Worm (Caenorhabditis elegans) whole organism, L4 larva: Measurements from ENCODE around the gene Y38E10A.17.

Experiments used
- R02D3.7 ChIP-seq: fragments of 150-350 bp; sonication (generic microtip); optimal IDR thresholded peaks from 3 replicates; lab custom pipeline; 2014; ENCODE audit warnings: missing biosample characterization, missing genetic modification characterization
- T20F7.1 ChIP-seq: fragments of 200-800 bp; sonication (Bioruptor generic); optimal IDR thresholded peaks from 2 replicates; lab custom pipeline; 2018; ENCODE audit warnings: mild to moderate bottlenecking, missing genetic modification characterization, missing compliant biosample characterization
- Y48G9A.11 ChIP-seq: fragments of 200-800 bp; sonication (Bioruptor generic); IDR thresholded peaks from 2 replicates; pipeline ENCODE4 v1.3.6; 2022; ENCODE audit warnings: missing genetic modification reagents, missing genetic modification characterization, missing compliant biosample characterization
- Y5F2A.4 ChIP-seq: fragments of 200-800 bp; sonication (Bioruptor generic); optimal IDR thresholded peaks from 2 replicates; lab custom pipeline; 2018; ENCODE audit warnings: mild to moderate bottlenecking, missing genetic modification characterization, missing compliant biosample characterization
- ZK546.5 ChIP-seq, 2 experiments: sonication (generic microtip); optimal IDR thresholded peaks; 2 replicates each; lab custom pipeline; 2017; ENCODE audit warnings: missing biosample characterization in 2 of 2, missing genetic modification characterization in 2 of 2
- aha-1 ChIP-seq: fragments of 150-350 bp; peaks from one replicate; lab custom pipeline; 2014; ENCODE audit warnings: missing biosample characterization, missing genetic modification characterization
- ama-1 ChIP-seq: fragments of 150-350 bp; optimal IDR thresholded peaks from 2 replicates; lab custom pipeline; 2014; ENCODE audit warnings: inconsistent platforms, mixed read lengths
- ceh-32 ChIP-seq: sonication (generic microtip); optimal IDR thresholded peaks from 2 replicates; lab custom pipeline; 2016; ENCODE audit warnings: mild to moderate bottlenecking, missing genetic modification characterization, missing compliant biosample characterization; ENCODE audit not compliant: poor library complexity
- ces-1 ChIP-seq: fragments of 150-350 bp; sonication (generic microtip); optimal IDR thresholded peaks from 4 replicates; lab custom pipeline; 2014; ENCODE audit warnings: missing biosample characterization, missing genetic modification reagents, missing genetic modification characterization
- ctbp-1 ChIP-seq: fragments of 200-800 bp; sonication (Bioruptor generic); IDR thresholded peaks from 2 replicates; pipeline ENCODE4 v1.3.6; 2022; ENCODE audit warnings: missing genetic modification reagents, missing genetic modification characterization, missing compliant biosample characterization
- daf-16 ChIP-seq, 3 experiments: sonication (generic microtip); optimal IDR thresholded peaks; 2 replicates each; lab custom pipeline; 2016 to 2017; ENCODE audit warnings: missing genetic modification characterization in 3 of 3, missing genetic modification reagents in 3 of 3, mild to moderate bottlenecking in 2 of 3, missing compliant biosample characterization in 2 of 3, missing biosample characterization in 1 of 3, moderate library complexity in 1 of 3
- dpl-1 ChIP-seq: fragments of 150-350 bp; optimal IDR thresholded peaks from 2 replicates; lab custom pipeline; 2014; ENCODE audit warnings: missing biosample characterization, missing genetic modification reagents, missing genetic modification characterization
- dve-1 ChIP-seq: sonication (generic microtip); optimal IDR thresholded peaks from 2 replicates; lab custom pipeline; 2017; ENCODE audit warnings: antibody characterized with exemption, mild to moderate bottlenecking, missing genetic modification characterization, missing compliant biosample characterization; ENCODE audit not compliant: insufficient read depth
- hlh-30 ChIP-seq: sonication (generic microtip); optimal IDR thresholded peaks from 2 replicates; lab custom pipeline; 2017; ENCODE audit warnings: antibody characterized with exemption, mild to moderate bottlenecking, missing genetic modification characterization, missing compliant biosample characterization; ENCODE audit not compliant: insufficient read depth
- hmg-1.1 ChIP-seq: fragments of 200-800 bp; sonication (Bioruptor generic); IDR thresholded peaks from 2 replicates; pipeline ENCODE4 v1.3.6; 2022; ENCODE audit warnings: missing genetic modification reagents, missing genetic modification characterization, missing compliant biosample characterization
- lin-38 ChIP-seq: fragments of 200-800 bp; sonication (Bioruptor generic); IDR thresholded peaks from 2 replicates; pipeline ENCODE4 v1.3.6; 2022; ENCODE audit warnings: missing genetic modification reagents, missing genetic modification characterization, missing compliant biosample characterization
- lsy-2 ChIP-seq, 2 experiments: fragments of 150-350 bp in 1 of 2; sonication (generic microtip) in 1 of 2; optimal IDR thresholded peaks; 2 replicates each; lab custom pipeline; 2014 to 2017; ENCODE audit warnings: missing biosample characterization in 2 of 2, missing genetic modification characterization in 2 of 2
- madf-9 ChIP-seq: fragments of 200-800 bp; sonication (Bioruptor generic); conservative IDR thresholded peaks from 2 replicates; pipeline ENCODE4 v1.3.6; 2022; ENCODE audit warnings: missing genetic modification reagents, missing genetic modification characterization, missing compliant biosample characterization
- mdt-29 ChIP-seq: fragments of 200-800 bp; sonication (Bioruptor generic); IDR thresholded peaks from 2 replicates; pipeline ENCODE4 v1.3.6; 2022; ENCODE audit warnings: missing genetic modification reagents, missing genetic modification characterization, missing compliant biosample characterization
- mep-1 ChIP-seq: fragments of 150-350 bp; sonication (generic microtip); optimal IDR thresholded peaks from 3 replicates; lab custom pipeline; 2014; ENCODE audit warnings: missing biosample characterization, missing genetic modification characterization
- mes-2 ChIP-seq: sonication (generic microtip); optimal IDR thresholded peaks from 2 replicates; lab custom pipeline; 2016; ENCODE audit warnings: missing genotype, mild to moderate bottlenecking, missing genetic modification characterization, missing compliant biosample characterization; ENCODE audit not compliant: poor library complexity, severe bottlenecking
- nhr-102 ChIP-seq: sonication (generic microtip); optimal IDR thresholded peaks from 2 replicates; lab custom pipeline; 2016; ENCODE audit warnings: mild to moderate bottlenecking, missing genetic modification characterization, moderate library complexity, missing compliant biosample characterization
- nhr-25 ChIP-seq: sonication (generic microtip); optimal IDR thresholded peaks from 2 replicates; lab custom pipeline; 2017; ENCODE audit warnings: missing genetic modification characterization, mild to moderate bottlenecking, missing compliant biosample characterization, antibody characterized with exemption, moderate library complexity, borderline replicate concordance; ENCODE audit not compliant: insufficient read depth
- pha-4 ChIP-seq, 2 experiments: fragments of 150-350 bp in 1 of 2; fragments of 200-800 bp in 1 of 2; sonication (Bioruptor generic) in 1 of 2; IDR thresholded peaks in 1 of 2; optimal IDR thresholded peaks in 1 of 2; 2 replicates each; pipeline versions ENCODE4 v1.3.6 to Lab custom; 2014 to 2022; ENCODE audit warnings: missing genetic modification characterization in 2 of 2, missing genetic modification reagents in 2 of 2, missing biosample characterization in 1 of 2, missing compliant biosample characterization in 1 of 2
- pqm-1 ChIP-seq: sonication (generic microtip); optimal IDR thresholded peaks from 2 replicates; lab custom pipeline; 2017; ENCODE audit warnings: missing biosample characterization, missing genetic modification characterization
- rbr-2 ChIP-seq: sonication (generic microtip); optimal IDR thresholded peaks from 2 replicates; lab custom pipeline; 2016; ENCODE audit warnings: missing genotype, missing genetic modification characterization, missing compliant biosample characterization
- saeg-2 ChIP-seq: fragments of 200-800 bp; sonication (Bioruptor generic); IDR thresholded peaks from 2 replicates; pipeline ENCODE4 v1.3.6; 2022; ENCODE audit warnings: missing genetic modification reagents, missing genetic modification characterization, missing compliant biosample characterization
- skn-1 ChIP-seq: fragments of 150-350 bp; optimal IDR thresholded peaks from 2 replicates; lab custom pipeline; 2014; ENCODE audit warnings: missing biosample characterization, missing genetic modification characterization
- snpc-1.2 ChIP-seq: fragments of 200-800 bp; sonication (Bioruptor generic); IDR thresholded peaks from 2 replicates; pipeline ENCODE4 v1.3.6; 2022; ENCODE audit warnings: missing genetic modification reagents, missing genetic modification characterization, missing compliant biosample characterization
- unc-130 ChIP-seq: sonication (generic microtip); optimal IDR thresholded peaks from 2 replicates; lab custom pipeline; 2016; ENCODE audit warnings: missing genetic modification reagents, missing genetic modification characterization, missing compliant biosample characterization
- zag-1 ChIP-seq: fragments of 150-350 bp; optimal IDR thresholded peaks from 2 replicates; lab custom pipeline; 2014; ENCODE audit warnings: missing biosample characterization, missing genetic modification characterization
- ztf-7 ChIP-seq: fragments of 150-350 bp; optimal IDR thresholded peaks from 2 replicates; lab custom pipeline; 2014; ENCODE audit warnings: missing biosample characterization, missing genetic modification characterization

The Y38E10A.17 gene

DNA sequence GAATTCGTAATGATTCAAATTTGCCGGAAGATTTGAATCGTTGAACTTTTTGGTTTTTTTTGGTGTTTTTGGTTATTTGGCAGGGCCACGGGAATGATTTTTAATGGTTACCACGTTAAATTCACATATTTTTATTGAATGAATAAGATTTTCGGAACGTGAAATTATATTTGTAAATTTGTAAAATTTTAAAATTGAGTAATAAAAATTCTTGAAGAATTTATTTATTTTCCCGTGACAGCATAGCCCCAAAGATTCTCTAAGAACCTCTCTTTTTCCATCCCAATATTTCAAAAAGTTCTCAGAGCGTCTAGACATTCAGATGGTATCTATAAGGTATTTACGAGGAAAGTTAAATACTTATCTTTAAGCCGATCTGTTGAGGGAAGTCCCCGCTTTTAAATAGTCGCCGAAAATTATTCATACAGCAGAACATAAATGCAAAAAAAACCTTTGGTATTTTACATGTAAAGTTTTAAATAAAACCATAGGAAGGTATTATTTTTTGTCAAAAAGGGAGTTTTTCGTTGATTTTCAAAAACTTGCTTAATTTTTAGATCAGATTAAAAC, at the start of gene Y38E10A.17:
TSS of gene Y38E10A.17 (minus strand) at position 51 of the 570 bp plus-strand sequence.
- no peak for TF ChIP-seq lin-38 (GFP tag; lab: Robert Waterston, UW)
- no peak for TF ChIP-seq Y5F2A.4 (GFP tag; lab: Kevin White, UChicago)
- TF ChIP-seq ZK546.5 (tag; optimal IDR thresholded peaks at IDR 0.05; lab: Kevin White, UChicago), result no peak
- no peak for TF ChIP-seq skn-1 (tag; lab: Kevin White, UChicago)
- no peak for TF ChIP-seq rbr-2 (tag; lab: Kevin White, UChicago)
- TF ChIP-seq pqm-1 (tag; lab: Kevin White, UChicago), result no peak
- no peak for TF ChIP-seq zag-1
- no peak for TF ChIP-seq mdt-29 (GFP tag; lab: Robert Waterston, UW)
- no peak for TF ChIP-seq ctbp-1 (GFP tag; lab: Robert Waterston, UW)
- TF ChIP-seq nhr-25 (tag; lab: Kevin White, UChicago), result no peak
- no peak for TF ChIP-seq ama-1
- TF ChIP-seq daf-16 (GFP tag; optimal IDR thresholded peaks at IDR 0.05; lab: Kevin White, UChicago), result no peak
- TF ChIP-seq daf-16 (tag; optimal IDR thresholded peaks at IDR 0.05; lab: Kevin White, UChicago), result no peak
- TF ChIP-seq, all 104 proteins: peak for 0

DNA sequence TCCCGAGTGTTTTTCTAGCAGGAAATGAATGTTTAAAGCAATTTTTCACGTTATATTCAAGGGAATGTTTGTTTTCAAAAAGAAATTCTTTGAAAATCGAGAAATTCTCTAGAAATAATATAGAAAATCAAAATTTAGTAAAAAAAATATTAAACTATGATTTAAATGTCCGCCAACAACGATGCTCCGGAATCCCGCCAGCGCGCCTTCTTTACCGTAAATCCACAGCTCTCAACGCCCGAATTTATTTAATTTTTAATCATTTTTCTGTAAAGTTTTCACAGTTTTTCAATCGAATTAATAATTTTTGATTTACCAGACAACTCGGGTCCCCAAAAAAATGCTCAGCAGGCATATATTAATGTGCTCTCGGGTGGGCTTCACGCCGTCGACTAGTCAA, 45.0 kb upstream of the Y38E10A.17 start, which contains the start of the genes Y38E10A.33 and cox-10:
TSS of gene Y38E10A.33 (minus strand) at position 12 of the 400 bp plus-strand sequence.
TSS of gene cox-10 (plus strand) at position 320 of the 400 bp plus-strand sequence.
- TF ChIP-seq T20F7.1 (GFP tag; lab: Kevin White, UChicago), result peak; percentile 98
- TF ChIP-seq aha-1, result peak; percentile 32
- no peak for TF ChIP-seq madf-9 (GFP tag; lab: Robert Waterston, UW)
- TF ChIP-seq lsy-2 (tag; optimal IDR thresholded peaks at IDR 0.05; lab: Kevin White, UChicago), result peak in 1 of 2 experiments; percentile 79
- peak; percentile 27 for TF ChIP-seq nhr-102
- peak; percentile 28 for TF ChIP-seq mep-1
- peak; percentile 8 for TF ChIP-seq hlh-30 (tag; lab: Kevin White, UChicago)
- TF ChIP-seq R02D3.7 (tag; lab: Kevin White, UChicago), result peak; percentile 72
- TF ChIP-seq lin-38 (GFP tag; lab: Robert Waterston, UW), result peak; percentile 72
- peak; percentile 9 for TF ChIP-seq ztf-7 (tag; lab: Kevin White, UChicago)
- peak; percentile 99 for TF ChIP-seq Y48G9A.11 (GFP tag; lab: Robert Waterston, UW)
- peak; percentile 45 for TF ChIP-seq dve-1 (tag; lab: Kevin White, UChicago)
- TF ChIP-seq mes-2 (tag; lab: Kevin White, UChicago), result peak; percentile 85
- peak; percentile 36 for TF ChIP-seq rbr-2 (tag; lab: Kevin White, UChicago)
- no peak for TF ChIP-seq saeg-2
- peak; percentile 90 for TF ChIP-seq dpl-1 (GFP tag; lab: Kevin White, UChicago)
- TF ChIP-seq ama-1, result no peak
- TF ChIP-seq pha-4 (GFP tag; IDR thresholded peaks at IDR 0.05; lab: Robert Waterston, UW), result no peak
- TF ChIP-seq pha-4 (tag; optimal IDR thresholded peaks at IDR 0.05; lab: Kevin White, UChicago), result no peak
- 0 out of 2 replicates have a peak, but pooled peaks have one; percentile 38 for TF ChIP-seq hmg-1.1 (GFP tag; lab: Robert Waterston, UW)

DNA sequence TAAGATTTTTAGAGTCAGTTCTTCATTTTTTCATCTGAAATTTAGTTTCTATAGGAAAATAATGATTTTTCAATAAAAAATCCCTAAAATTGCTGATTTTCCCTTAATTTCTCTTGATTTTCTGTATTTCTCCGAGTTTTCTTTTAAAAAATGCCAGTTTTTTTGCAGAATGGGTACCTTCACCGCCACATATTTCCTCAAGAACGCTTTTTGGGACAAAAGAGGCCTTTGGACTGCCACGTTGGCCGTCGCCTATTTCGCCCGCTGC, 44.2 kb upstream of the Y38E10A.17 start, which contains the start of gene Y38E10A.24:
TSS of gene Y38E10A.24 (plus strand) at position 169 of the 268 bp plus-strand sequence.
- TF ChIP-seq ces-1 (GFP tag; lab: Kevin White, UChicago), result no peak
- no peak for TF ChIP-seq daf-16 (GFP tag; optimal IDR thresholded peaks at IDR 0.05; lab: Kevin White, UChicago)
- TF ChIP-seq daf-16 (tag; optimal IDR thresholded peaks at IDR 0.05; lab: Kevin White, UChicago), result no peak
- TF ChIP-seq unc-130 (GFP tag; lab: Kevin White, UChicago), result no peak
- TF ChIP-seq ceh-32 (tag; lab: Kevin White, UChicago), result no peak
- TF ChIP-seq snpc-1.2 (GFP tag; lab: Robert Waterston, UW), result no peak
- TF ChIP-seq Y5F2A.4 (GFP tag; lab: Kevin White, UChicago), result no peak
